Fruit fly (Drosophila melanogaster) whole organism: ENCODE data around the gene CG9616.

Experiments
- CG8478 ChIP-seq: fragments of >200 bp; optimal IDR thresholded peaks from 2 replicates; lab custom pipeline; 2018; ENCODE audit warnings: inconsistent platforms
- Dll ChIP-seq: fragments of >200 bp; optimal IDR thresholded peaks from 2 replicates; lab custom pipeline; 2017
- EcR ChIP-seq, 2 experiments: fragments of >200 bp; optimal IDR thresholded peaks; 2 replicates each; lab custom pipeline; 2017; ENCODE audit warnings: missing biosample characterization in 2 of 2, missing genetic modification characterization in 2 of 2, missing genetic modification reagents in 2 of 2
- pan ChIP-seq: fragments of >200 bp; optimal IDR thresholded peaks from 2 replicates; lab custom pipeline; 2017
- psq ChIP-seq: fragments of >200 bp; optimal IDR thresholded peaks from 2 replicates; lab custom pipeline; 2017
- usp ChIP-seq: fragments of >200 bp; optimal IDR thresholded peaks from 2 replicates; lab custom pipeline; 2017; ENCODE audit warnings: missing biosample characterization, missing genetic modification characterization, mixed read lengths

CG9616 gene

DNA sequence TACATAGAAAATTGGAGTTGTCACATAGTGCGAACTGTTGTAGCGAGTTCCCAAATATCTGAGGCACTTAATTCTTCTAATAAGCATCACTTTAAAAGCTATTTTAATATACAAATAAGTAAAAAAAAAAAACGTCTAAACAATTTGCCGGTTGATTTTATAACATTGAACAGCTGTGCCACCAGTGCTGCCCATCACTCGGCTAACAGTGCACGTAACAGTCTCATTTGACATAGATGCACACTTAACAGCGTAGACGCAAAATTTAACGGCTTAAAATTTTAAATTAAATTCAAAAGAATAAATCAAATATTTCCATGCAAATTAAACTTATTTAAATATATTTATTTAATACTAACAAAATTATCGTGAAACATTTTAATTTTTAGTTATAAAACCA is 14.6 kb upstream of the CG9616 start, which contains the start of gene MetRS-m:
MetRS-m (minus strand) TSS at position 171 of the 400 bp plus-strand sequence.
- TF ChIP-seq usp (GFP tag; lab: Kevin White, UChicago) (no peak), psq (no peak), CG8478 (lab: Kevin White, UChicago) (no peak), pan (lab: Kevin White, UChicago) (no peak), Dll (lab: Kevin White, UChicago) (no peak), EcR (GFP tag; optimal IDR thresholded peaks at IDR 0.05; lab: Kevin White, UChicago) (no peak)

DNA sequence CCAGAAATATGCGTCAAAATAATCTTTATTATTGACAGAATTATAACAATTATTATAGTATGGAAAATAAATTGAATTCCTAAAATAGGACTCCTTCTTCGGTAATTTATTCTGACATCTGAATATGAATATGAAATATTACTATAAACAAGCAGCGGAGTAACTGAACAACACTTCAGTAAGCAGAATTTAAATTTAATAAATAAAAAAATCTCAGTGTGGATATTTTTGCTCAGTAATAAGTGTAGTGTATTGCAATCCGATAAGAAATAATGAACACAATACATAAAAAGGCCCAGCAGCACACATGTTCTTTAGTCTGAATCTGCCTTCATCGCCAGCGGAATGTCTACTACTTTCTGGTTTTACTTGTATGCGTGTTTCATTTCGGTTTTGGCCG is 10.5 kb upstream of the CG9616 start, which contains the start of gene CG43179:
CG43179 (plus strand) TSS at position 301 of the 400 bp plus-strand sequence.
- TF ChIP-seq CG8478 (lab: Kevin White, UChicago) (no peak), psq (no peak), EcR (GFP tag; optimal IDR thresholded peaks at IDR 0.05; lab: Kevin White, UChicago) (no peak), usp (GFP tag; lab: Kevin White, UChicago) (no peak), Dll (lab: Kevin White, UChicago) (no peak), pan (lab: Kevin White, UChicago) (no peak)

DNA sequence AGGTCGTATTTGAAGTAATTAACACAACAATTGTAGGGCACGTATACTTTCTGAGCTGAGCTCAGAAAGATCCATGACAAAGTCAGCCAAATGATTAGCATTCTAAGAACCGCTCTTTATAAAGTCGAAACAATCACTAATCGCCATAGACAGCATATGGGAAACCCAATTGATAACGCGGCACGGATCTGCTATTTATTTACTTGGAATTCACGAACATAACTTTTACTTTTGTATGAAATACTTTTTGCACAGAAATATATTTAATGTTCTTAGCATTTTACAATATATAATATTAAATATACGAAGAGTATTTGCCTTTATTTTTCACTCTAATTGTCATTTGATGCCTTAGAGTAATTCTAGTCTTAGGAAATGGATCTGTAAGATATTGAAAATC is 694 bp downstream of the CG9616 start, which contains the start of gene CG43291:
CG43291 (minus strand) TSS at position 101 of the 400 bp plus-strand sequence.
- TF ChIP-seq EcR (GFP tag; optimal IDR thresholded peaks at IDR 0.05; lab: Kevin White, UChicago) = no peak
- TF ChIP-seq usp (GFP tag; lab: Kevin White, UChicago) = no peak
- no peak for TF ChIP-seq CG8478 (lab: Kevin White, UChicago)
- no peak for TF ChIP-seq Dll (lab: Kevin White, UChicago)
- TF ChIP-seq psq = no peak
- TF ChIP-seq pan (lab: Kevin White, UChicago) = no peak

DNA sequence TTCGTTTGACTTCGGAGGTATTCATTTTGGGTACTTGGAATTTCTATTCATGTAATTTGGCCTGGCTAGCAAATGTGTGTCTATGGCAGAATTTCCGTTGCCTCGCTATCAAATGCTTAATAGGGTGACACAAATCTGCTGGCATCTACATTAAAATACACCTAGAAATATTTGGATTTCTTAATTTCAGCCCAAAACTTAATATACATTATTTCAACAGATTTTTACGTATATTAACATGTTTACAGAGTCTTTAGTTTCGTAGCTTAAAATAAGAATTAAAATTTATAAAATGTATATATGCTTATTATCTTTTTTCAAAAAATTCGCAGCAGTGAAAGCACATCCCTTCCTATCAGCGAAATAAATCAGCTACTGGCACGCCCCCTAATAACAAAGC is 16.2 kb downstream of the CG9616 start, which contains the start of gene CG9624:
CG9624 (minus strand) TSS at position 101 of the 400 bp plus-strand sequence.
- TF ChIP-seq psq (no peak), CG8478 (lab: Kevin White, UChicago) (no peak), EcR (GFP tag; optimal IDR thresholded peaks at IDR 0.05; lab: Kevin White, UChicago) (no peak), usp (GFP tag; lab: Kevin White, UChicago) (no peak)

DNA sequence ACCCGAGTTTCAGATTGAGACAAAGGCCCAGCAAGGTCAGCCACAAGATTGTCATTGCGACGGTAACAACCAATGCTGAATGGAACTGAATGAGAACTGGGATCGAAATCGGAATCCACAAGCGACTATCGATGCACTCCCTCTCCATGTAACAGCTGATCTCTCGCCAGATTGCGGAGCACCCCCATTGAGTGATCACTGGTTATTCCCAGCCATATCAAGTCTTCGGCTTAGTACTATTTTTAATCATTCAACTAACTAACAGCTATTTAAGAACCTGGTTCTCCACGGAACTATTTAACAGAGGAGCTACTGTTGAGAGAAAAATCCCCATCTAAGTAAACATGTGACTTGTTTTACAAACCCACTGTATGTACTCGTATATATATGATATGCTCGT is 18.6 kb downstream of the CG9616 start, which contains the start of gene CG9631:
CG9631 (minus strand) TSS at position 101 of the 400 bp plus-strand sequence.
- TF ChIP-seq Dll (lab: Kevin White, UChicago) = no peak
- TF ChIP-seq pan (lab: Kevin White, UChicago) = no peak
- TF ChIP-seq psq = no peak
- TF ChIP-seq CG8478 (lab: Kevin White, UChicago) = no peak
- TF ChIP-seq usp (GFP tag; lab: Kevin White, UChicago) = no peak
- TF ChIP-seq EcR (GFP tag; optimal IDR thresholded peaks at IDR 0.05; lab: Kevin White, UChicago) = no peak

DNA sequence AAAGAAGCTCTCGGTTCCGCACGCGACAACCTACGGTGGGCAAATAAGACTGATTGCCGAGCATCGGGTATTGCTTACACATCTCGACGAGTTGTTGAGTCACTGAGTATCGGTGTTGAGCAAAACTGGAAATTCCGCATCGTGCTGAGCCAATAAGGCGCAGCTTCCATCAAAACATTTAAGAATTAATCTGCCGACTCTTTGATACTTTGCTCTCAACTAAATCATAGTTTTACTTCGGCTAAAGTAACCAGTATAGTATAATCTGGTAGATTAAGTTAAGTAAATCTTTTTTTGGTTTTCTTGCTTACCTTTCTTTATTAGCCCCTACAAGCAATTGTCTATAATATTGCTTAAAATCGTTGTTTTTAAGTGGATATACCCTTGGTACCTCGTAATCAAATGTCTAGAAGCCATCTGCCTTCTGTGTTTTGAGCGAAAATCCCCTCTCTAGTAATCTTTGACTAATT is 21.1 kb downstream of the CG9616 start, which contains the start of gene Sp212:
Sp212 (minus strand) TSS at position 51 of the 470 bp plus-strand sequence.
- no peak for TF ChIP-seq Dll (lab: Kevin White, UChicago)
- no peak for TF ChIP-seq pan (lab: Kevin White, UChicago)
- no peak for TF ChIP-seq usp (GFP tag; lab: Kevin White, UChicago)
- no peak for TF ChIP-seq CG8478 (lab: Kevin White, UChicago)
- TF ChIP-seq psq = no peak
- no peak for TF ChIP-seq EcR (GFP tag; optimal IDR thresholded peaks at IDR 0.05; lab: Kevin White, UChicago)

DNA sequence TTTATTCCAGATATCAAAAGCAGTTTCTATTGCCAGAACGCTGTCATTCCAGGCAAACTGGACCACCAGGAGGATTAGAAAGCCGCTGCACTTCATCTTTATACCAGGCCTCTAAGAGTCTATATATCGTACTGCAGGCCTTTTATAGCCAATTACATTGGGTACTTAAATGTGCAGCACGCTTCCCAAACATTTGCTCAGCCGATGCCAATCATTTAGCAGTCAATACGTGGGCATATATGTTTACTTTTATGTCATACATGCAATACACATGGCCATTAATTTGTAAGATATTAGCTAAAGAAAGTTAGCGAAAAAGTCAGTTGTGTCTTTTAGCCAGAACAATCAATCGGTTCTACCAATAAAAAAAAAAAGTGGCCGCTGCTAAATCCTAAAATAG is 23.8 kb downstream of the CG9616 start, which contains the start of gene CG33109:
CG33109 (minus strand) TSS at position 101 of the 400 bp plus-strand sequence.
- TF ChIP-seq EcR (GFP tag; optimal IDR thresholded peaks at IDR 0.05; lab: Kevin White, UChicago) = no peak
- TF ChIP-seq pan (lab: Kevin White, UChicago) = no peak
- TF ChIP-seq CG8478 (lab: Kevin White, UChicago) = no peak
- TF ChIP-seq usp (GFP tag; lab: Kevin White, UChicago) = no peak
- TF ChIP-seq Dll (lab: Kevin White, UChicago) = no peak
- TF ChIP-seq psq = no peak

DNA sequence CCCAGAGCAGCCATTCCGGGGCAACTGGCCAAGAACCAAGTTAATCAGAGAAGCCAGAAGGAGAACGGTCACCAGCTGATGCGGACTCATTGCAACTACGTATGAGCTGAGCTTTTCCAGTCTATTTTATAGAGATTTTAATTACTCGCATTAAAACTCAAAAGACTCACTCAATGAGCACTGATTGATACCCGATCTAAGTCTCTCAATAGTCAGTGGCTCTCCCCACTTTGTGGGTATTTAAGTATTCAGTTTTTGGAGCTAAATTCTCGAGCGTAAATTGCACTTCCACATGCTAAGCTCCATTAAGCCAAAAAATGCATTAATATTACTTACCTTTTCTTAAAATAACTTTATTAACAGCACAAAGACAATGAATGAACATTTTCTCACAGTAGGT is 25.2 kb downstream of the CG9616 start, which contains the start of gene CG31326:
CG31326 (minus strand) TSS at position 101 of the 400 bp plus-strand sequence.
- TF ChIP-seq usp (GFP tag; lab: Kevin White, UChicago) (no peak), pan (lab: Kevin White, UChicago) (no peak), psq (no peak), EcR (GFP tag; optimal IDR thresholded peaks at IDR 0.05; lab: Kevin White, UChicago) (no peak), CG8478 (lab: Kevin White, UChicago) (no peak), Dll (lab: Kevin White, UChicago) (no peak)

DNA sequence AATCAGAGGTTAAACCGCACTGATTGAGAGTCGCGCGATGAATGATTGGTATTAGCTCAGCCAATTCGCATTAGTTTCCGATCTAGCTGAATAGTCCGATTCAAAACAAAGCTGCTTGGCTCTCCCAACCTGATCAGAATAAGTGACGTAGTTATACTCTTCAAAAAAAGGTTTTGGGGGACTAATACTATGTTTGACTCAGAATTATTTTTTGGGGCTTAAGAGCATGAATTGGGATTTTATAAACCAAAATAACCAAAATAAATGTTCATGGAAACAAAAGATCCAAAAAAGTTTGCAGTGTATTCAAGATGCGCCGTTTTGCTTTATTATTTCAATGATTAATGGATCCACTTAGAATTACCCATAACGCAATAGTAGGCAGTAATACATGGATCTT is 27.4 kb downstream of the CG9616 start, which contains the start of gene CG9649:
CG9649 (minus strand) TSS at position 44 of the 400 bp plus-strand sequence.
- TF ChIP-seq usp (GFP tag; lab: Kevin White, UChicago) (no peak), psq (no peak), EcR (GFP tag; optimal IDR thresholded peaks at IDR 0.05; lab: Kevin White, UChicago) (no peak), pan (lab: Kevin White, UChicago) (no peak), Dll (lab: Kevin White, UChicago) (no peak), CG8478 (lab: Kevin White, UChicago) (no peak)

DNA sequence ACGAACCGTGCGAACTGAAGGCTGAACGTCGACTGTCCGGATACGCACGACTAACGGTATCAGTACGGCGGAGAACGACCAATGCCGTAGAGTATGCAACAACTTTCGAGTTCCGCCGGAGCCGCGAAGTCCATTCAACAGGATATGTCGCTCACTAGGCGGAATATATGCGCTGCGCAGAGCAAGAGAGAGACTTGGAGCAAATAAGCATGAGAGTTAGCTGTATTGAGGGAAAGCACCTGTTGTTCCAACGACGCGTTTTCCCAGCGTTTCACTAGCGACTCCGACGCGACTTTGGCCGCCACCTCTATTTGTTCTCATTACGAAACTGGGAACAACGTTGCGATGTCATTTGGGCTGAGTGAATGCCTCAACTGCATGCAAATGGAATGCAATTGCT is 30.5 kb downstream of the CG9616 start, which contains the start of gene Dop1R1:
Dop1R1 (minus strand) TSS at position 35 of the 400 bp plus-strand sequence.
- TF ChIP-seq CG8478 (lab: Kevin White, UChicago) = no peak
- no peak for TF ChIP-seq pan (lab: Kevin White, UChicago)
- TF ChIP-seq EcR (GFP tag; optimal IDR thresholded peaks at IDR 0.05; lab: Kevin White, UChicago) = no peak
- TF ChIP-seq Dll (lab: Kevin White, UChicago) = no peak
- no peak for TF ChIP-seq usp (GFP tag; lab: Kevin White, UChicago)
